Worm (Caenorhabditis elegans) whole organism, young adult: ENCODE measurements around the gene prp-3.
"Not testable (repeated sequence)": the region's sequence is repeated elsewhere in the genome, so short reads cannot be mapped to it uniquely, and the experiment has no call there.

Experiments
- D2030.7 ChIP-seq: fragments of 200-800 bp; sonication (Bioruptor generic); IDR thresholded peaks from 2 replicates; pipeline ENCODE4 v1.3.6; 2022; ENCODE audit warnings: missing genetic modification reagents, missing genetic modification characterization, missing compliant biosample characterization
- F22D6.2 ChIP-seq: sonication (generic microtip); optimal IDR thresholded peaks from 2 replicates; lab custom pipeline; 2016; ENCODE audit warnings: mild to moderate bottlenecking, missing genetic modification characterization, missing compliant biosample characterization
- F33H1.4 ChIP-seq: fragments of 200-800 bp; sonication (Bioruptor generic); IDR thresholded peaks from 2 replicates; pipeline ENCODE4 v1.3.6; 2022; ENCODE audit warnings: missing genetic modification reagents, missing genetic modification characterization, missing compliant biosample characterization
- F39B2.1 ChIP-seq: fragments of 200-800 bp; sonication (Bioruptor generic); IDR thresholded peaks from 2 replicates; pipeline ENCODE4 v1.3.6; 2022; ENCODE audit warnings: missing genetic modification reagents, missing genetic modification characterization, missing compliant biosample characterization
- F57C9.4 ChIP-seq: sonication (generic microtip); optimal IDR thresholded peaks from 2 replicates; lab custom pipeline; 2017; ENCODE audit warnings: mild to moderate bottlenecking, missing genetic modification characterization, missing compliant biosample characterization
- K11D2.4 ChIP-seq: fragments of 200-800 bp; sonication (Bioruptor generic); IDR thresholded peaks from 2 replicates; pipeline ENCODE4 v1.3.6; 2022; ENCODE audit warnings: missing genetic modification reagents, missing genetic modification characterization, missing compliant biosample characterization
- Y53F4B.3 ChIP-seq: fragments of 200-800 bp; sonication (Bioruptor generic); IDR thresholded peaks from 2 replicates; pipeline ENCODE4 v1.3.6; 2022; ENCODE audit warnings: missing genetic modification reagents, missing genetic modification characterization, missing compliant biosample characterization
- Y79H2A.3 ChIP-seq: fragments of 200-800 bp; sonication (Bioruptor generic); conservative IDR thresholded peaks from 2 replicates; pipeline ENCODE4 v1.3.6; 2022; ENCODE audit warnings: missing genetic modification reagents, missing genetic modification characterization, missing compliant biosample characterization
- attf-3 ChIP-seq: fragments of 200-800 bp; sonication (Bioruptor generic); conservative IDR thresholded peaks from 2 replicates; pipeline ENCODE4 v1.3.6; 2022; ENCODE audit warnings: missing genetic modification reagents, missing genetic modification characterization, missing compliant biosample characterization
- bed-2 ChIP-seq: fragments of 200-800 bp; sonication (Bioruptor generic); IDR thresholded peaks from 2 replicates; pipeline ENCODE4 v1.3.6; 2022; ENCODE audit warnings: missing genetic modification reagents, missing genetic modification characterization, missing compliant biosample characterization
- cebp-1 ChIP-seq, 2 experiments: fragments of 200-800 bp in 1 of 2; sonication (Bioruptor generic) in 1 of 2; sonication (generic microtip) in 1 of 2; IDR thresholded peaks in 1 of 2; optimal IDR thresholded peaks in 1 of 2; 2 replicates each; pipeline versions ENCODE4 v1.3.6 to Lab custom; 2017 to 2022; ENCODE audit warnings: missing compliant biosample characterization in 2 of 2, missing genetic modification characterization in 2 of 2, mild to moderate bottlenecking in 1 of 2, missing genetic modification reagents in 1 of 2, moderate library complexity in 1 of 2
- ceh-100 ChIP-seq: fragments of 200-800 bp; sonication (Bioruptor generic); IDR thresholded peaks from 2 replicates; pipeline ENCODE4 v1.3.6; 2022; ENCODE audit warnings: missing genetic modification reagents, missing genetic modification characterization, missing compliant biosample characterization
- ceh-40 ChIP-seq: fragments of 200-800 bp; sonication (Bioruptor generic); IDR thresholded peaks from 2 replicates; pipeline ENCODE4 v1.3.6; 2022; ENCODE audit warnings: missing genetic modification characterization, missing compliant biosample characterization
- ceh-58 ChIP-seq: fragments of 200-800 bp; sonication (Bioruptor generic); IDR thresholded peaks from 2 replicates; pipeline ENCODE4 v1.3.6; 2022; ENCODE audit warnings: missing genetic modification characterization, missing compliant biosample characterization
- ceh-91 ChIP-seq: fragments of 200-800 bp; sonication (Bioruptor generic); IDR thresholded peaks from 2 replicates; pipeline ENCODE4 v1.3.6; 2022; ENCODE audit warnings: missing genetic modification reagents, missing genetic modification characterization, missing compliant biosample characterization
- die-1 ChIP-seq: sonication (generic microtip); optimal IDR thresholded peaks from 2 replicates; lab custom pipeline; 2016; ENCODE audit warnings: missing genotype, mild to moderate bottlenecking, missing genetic modification characterization, missing compliant biosample characterization
- dox-1 ChIP-seq: fragments of 200-800 bp; sonication (Bioruptor generic); IDR thresholded peaks from 2 replicates; pipeline ENCODE4 v1.3.6; 2022; ENCODE audit warnings: missing genetic modification reagents, missing genetic modification characterization, missing compliant biosample characterization
- dpff-1 ChIP-seq: sonication (generic microtip); optimal IDR thresholded peaks from 2 replicates; lab custom pipeline; 2017; ENCODE audit warnings: mild to moderate bottlenecking, missing genetic modification characterization, missing compliant biosample characterization
- egl-44 ChIP-seq: fragments of 200-800 bp; sonication (Bioruptor generic); IDR thresholded peaks from 2 replicates; pipeline ENCODE4 v1.3.6; 2022; ENCODE audit warnings: missing genetic modification reagents, missing genetic modification characterization, missing compliant biosample characterization
- egrh-3 ChIP-seq: fragments of 200-800 bp; sonication (Bioruptor generic); IDR thresholded peaks from 2 replicates; pipeline ENCODE4 v1.3.6; 2022; ENCODE audit warnings: missing genetic modification reagents, missing genetic modification characterization, missing compliant biosample characterization
- him-1 ChIP-seq: sonication (generic microtip); optimal IDR thresholded peaks from 2 replicates; lab custom pipeline; 2016; ENCODE audit warnings: missing genotype, missing genetic modification reagents, missing genetic modification characterization, missing compliant biosample characterization
- hlh-26 ChIP-seq: fragments of 200-800 bp; sonication (Bioruptor generic); conservative IDR thresholded peaks from 2 replicates; pipeline ENCODE4 v1.3.6; 2022; ENCODE audit warnings: missing genetic modification reagents, missing genetic modification characterization, missing compliant biosample characterization
- hrde-1 ChIP-seq: sonication (generic microtip); optimal IDR thresholded peaks from 2 replicates; lab custom pipeline; 2016; ENCODE audit warnings: missing genetic modification characterization, mild to moderate bottlenecking, missing compliant biosample characterization, moderate library complexity, missing genotype, missing genetic modification reagents, borderline replicate concordance
- let-526 ChIP-seq: fragments of 200-800 bp; sonication (Bioruptor generic); IDR thresholded peaks from 2 replicates; pipeline ENCODE4 v1.3.6; 2022; ENCODE audit warnings: missing genetic modification reagents, missing genetic modification characterization, missing compliant biosample characterization
- lin-26 ChIP-seq: fragments of 200-800 bp; sonication (Bioruptor generic); IDR thresholded peaks from 2 replicates; pipeline ENCODE4 v1.3.6; 2022; ENCODE audit warnings: missing genetic modification reagents, missing genetic modification characterization, missing compliant biosample characterization
- lsl-1 ChIP-seq: fragments of 200-800 bp; sonication (Bioruptor generic); optimal IDR thresholded peaks from 2 replicates; lab custom pipeline; 2018; ENCODE audit warnings: mild to moderate bottlenecking, missing genetic modification characterization, moderate library complexity, missing compliant biosample characterization
- madf-10 ChIP-seq: sonication (generic microtip); optimal IDR thresholded peaks from 2 replicates; lab custom pipeline; 2016; ENCODE audit warnings: mild to moderate bottlenecking, missing genetic modification characterization, missing compliant biosample characterization
- nfya-1 ChIP-seq: sonication (generic microtip); optimal IDR thresholded peaks from 2 replicates; lab custom pipeline; 2017; ENCODE audit warnings: antibody characterized with exemption, missing compliant biosample characterization, missing genetic modification characterization, borderline replicate concordance; ENCODE audit not compliant: insufficient read depth
- pbrm-1 ChIP-seq: fragments of 200-800 bp; sonication (Bioruptor generic); IDR thresholded peaks from 2 replicates; pipeline ENCODE4 v1.3.6; 2022; ENCODE audit warnings: missing genetic modification reagents, missing genetic modification characterization, missing compliant biosample characterization
- rcor-1 ChIP-seq: fragments of 200-800 bp; sonication (Bioruptor generic); IDR thresholded peaks from 2 replicates; pipeline ENCODE4 v1.3.6; 2022; ENCODE audit warnings: missing genetic modification reagents, missing genetic modification characterization, missing compliant biosample characterization
- sdz-38 ChIP-seq: sonication (generic microtip); optimal IDR thresholded peaks from 2 replicates; lab custom pipeline; 2016; ENCODE audit warnings: missing genotype, missing genetic modification characterization, missing compliant biosample characterization
- snpc-4 ChIP-seq, 5 experiments: fragments of 150-350 bp in 1 of 5; sonication (generic microtip) in 4 of 5; optimal IDR thresholded peaks; 2 replicates each; lab custom pipeline; 2014 to 2018; ENCODE audit warnings: missing genetic modification characterization in 5 of 5, missing biosample characterization in 3 of 5, antibody characterized with exemption in 2 of 5, mild to moderate bottlenecking in 2 of 5, missing compliant biosample characterization in 2 of 5, missing genotype in 2 of 5, moderate library complexity in 2 of 5, missing genetic modification reagents in 1 of 5
- tbx-9 ChIP-seq: sonication (generic microtip); optimal IDR thresholded peaks from 2 replicates; lab custom pipeline; 2016; ENCODE audit warnings: borderline replicate concordance, missing genetic modification characterization, inconsistent platforms, missing compliant biosample characterization
- tlf-1 ChIP-seq: fragments of 200-800 bp; sonication (Bioruptor generic); optimal IDR thresholded peaks from 2 replicates; lab custom pipeline; 2018; ENCODE audit warnings: mild to moderate bottlenecking, missing genetic modification characterization, missing compliant biosample characterization
- unc-130 ChIP-seq: sonication (generic microtip); optimal IDR thresholded peaks from 2 replicates; lab custom pipeline; 2016; ENCODE audit warnings: missing genetic modification reagents, missing genetic modification characterization, missing compliant biosample characterization
- xnd-1 ChIP-seq: sonication (generic microtip); optimal IDR thresholded peaks from 2 replicates; lab custom pipeline; 2016; ENCODE audit warnings: missing genotype, missing genetic modification reagents, missing genetic modification characterization, missing compliant biosample characterization
- zfh-2 ChIP-seq: fragments of 200-800 bp; sonication (Bioruptor generic); conservative IDR thresholded peaks from 2 replicates; pipeline ENCODE4 v1.3.6; 2022; ENCODE audit warnings: missing genetic modification reagents, missing genetic modification characterization, missing compliant biosample characterization
- ztf-28 ChIP-seq: fragments of 200-800 bp; sonication (Bioruptor generic); IDR thresholded peaks from 2 replicates; pipeline ENCODE4 v1.3.6; 2022; ENCODE audit warnings: missing genetic modification reagents, missing genetic modification characterization, missing compliant biosample characterization
- ztf-6 ChIP-seq: fragments of 200-800 bp; sonication (Bioruptor generic); IDR thresholded peaks from 2 replicates; pipeline ENCODE4 v1.3.6; 2022; ENCODE audit warnings: missing genetic modification reagents, missing genetic modification characterization, missing compliant biosample characterization

Gene prp-3

ce11 chrIII:10442355-10443140 is 14.8 kb upstream of the prp-3 start, which contains the start of the genes H04D03.2 and ecps-2 (continued):
- TF ChIP-seq tbx-9: no peak
- TF ChIP-seq ceh-100 (GFP tag; lab: Robert Waterston, UW): no peak
- TF ChIP-seq hrde-1 (tag; lab: Kevin White, UChicago): no peak
- TF ChIP-seq nfya-1 (tag; lab: Kevin White, UChicago): no peak
- TF ChIP-seq ztf-28 (GFP tag; lab: Robert Waterston, UW): no peak
- TF ChIP-seq D2030.7 (GFP tag; lab: Robert Waterston, UW): 0 out of 2 replicates have a peak, but pooled peaks have one; percentile 10
- no peak for TF ChIP-seq cebp-1 (GFP tag; IDR thresholded peaks at IDR 0.05; lab: Robert Waterston, UW)
- TF ChIP-seq cebp-1 (tag; optimal IDR thresholded peaks at IDR 0.05; lab: Kevin White, UChicago): no peak
- TF ChIP-seq him-1 (tag; lab: Kevin White, UChicago): no peak
- TF ChIP-seq zfh-2 (GFP tag; lab: Robert Waterston, UW): no peak
- no peak for TF ChIP-seq lin-26
- TF ChIP-seq F57C9.4 (tag; lab: Kevin White, UChicago): no peak
- no peak for TF ChIP-seq ceh-91 (GFP tag; lab: Robert Waterston, UW)
- no peak for TF ChIP-seq dpff-1 (tag; lab: Kevin White, UChicago)
- TF ChIP-seq F22D6.2 (tag; lab: Kevin White, UChicago): no peak
- TF ChIP-seq ceh-58 (GFP tag; lab: Robert Waterston, UW): no peak
- no peak for TF ChIP-seq sdz-38 (tag; lab: Kevin White, UChicago)
- no peak for TF ChIP-seq hlh-26 (GFP tag; lab: Robert Waterston, UW)
- no peak for TF ChIP-seq rcor-1 (GFP tag; lab: Robert Waterston, UW)
- no peak for TF ChIP-seq unc-130 (GFP tag; lab: Kevin White, UChicago)
- TF ChIP-seq egl-44 (GFP tag; lab: Robert Waterston, UW): no peak
- TF ChIP-seq lsl-1 (GFP tag; lab: Kevin White, UChicago): peak; percentile 82
- TF ChIP-seq F39B2.1 (GFP tag; lab: Robert Waterston, UW): no peak

ce11 chrIII:10438780-10439179 is 11.0 kb upstream of the prp-3 start, which contains the start of gene H04D03.6:
Gene H04D03.6 (minus strand): TSS chrIII:10438880.
- TF ChIP-seq ztf-6; die-1 (tag; lab: Kevin White, UChicago); snpc-4 (GFP tag; optimal IDR thresholded peaks at IDR 0.05; lab: Kevin White, UChicago); snpc-4 (tag; optimal IDR thresholded peaks at IDR 0.05; lab: Kevin White, UChicago): not testable (repeated sequence)

ce11 chrIII:10435938-10436842 is 8.4 kb upstream of the prp-3 start, which contains the start of the genes smrd-1 and enu-3.1:
Gene smrd-1 (minus strand): TSS chrIII:10435988.
Gene enu-3.1 (plus strand): TSS chrIII:10436276.
- TF ChIP-seq xnd-1 (tag; lab: Kevin White, UChicago): peak; percentile 22
- TF ChIP-seq K11D2.4: peak; percentile 58; the same call in 1 of the 2 replicates
- peak; percentile 51; the same call in 1 of the 2 replicates for TF ChIP-seq bed-2 (GFP tag; lab: Robert Waterston, UW)
- peak; percentile 79; the same call in 1 of the 2 replicates for TF ChIP-seq ztf-28 (GFP tag; lab: Robert Waterston, UW)
- peak; percentile 41 for TF ChIP-seq madf-10 (tag; lab: Kevin White, UChicago)
- TF ChIP-seq dox-1 (GFP tag; lab: Robert Waterston, UW): peak; percentile 88
- TF ChIP-seq Y79H2A.3 (GFP tag; lab: Robert Waterston, UW): 0 out of 2 replicates have a peak, but pooled peaks have one; percentile 7
- TF ChIP-seq ceh-40 (GFP tag; lab: Robert Waterston, UW): peak; percentile 47; the same call in 1 of the 2 replicates
- TF ChIP-seq pbrm-1: peak; percentile 75; the same call in 1 of the 2 replicates
- peak; percentile 5 for TF ChIP-seq tlf-1
- peak; percentile 48; the same call in 1 of the 2 replicates for TF ChIP-seq zfh-2 (GFP tag; lab: Robert Waterston, UW)
- TF ChIP-seq Y53F4B.3 (GFP tag; lab: Robert Waterston, UW): peak; percentile 12; the same call in 1 of the 2 replicates
- peak; percentile 61 for TF ChIP-seq ceh-91 (GFP tag; lab: Robert Waterston, UW)
- peak; percentile 71 for TF ChIP-seq F33H1.4
- peak; percentile 63; the same call in 1 of the 2 replicates for TF ChIP-seq attf-3 (GFP tag; lab: Robert Waterston, UW)
- peak; percentile 59 for TF ChIP-seq cebp-1 (GFP tag; IDR thresholded peaks at IDR 0.05; lab: Robert Waterston, UW)
- TF ChIP-seq cebp-1 (tag; optimal IDR thresholded peaks at IDR 0.05; lab: Kevin White, UChicago): peak; percentile 57
- 0 out of 2 replicates have a peak, but pooled peaks have one; percentile 10 for TF ChIP-seq let-526 (GFP tag; lab: Robert Waterston, UW)
- TF ChIP-seq egrh-3: peak; percentile 67
- peak; percentile 95 for TF ChIP-seq ceh-100 (GFP tag; lab: Robert Waterston, UW)
